Worm (Caenorhabditis elegans) whole organism, L4/young adult: Measurements from ENCODE around the gene fbxa-194.

ENCODE experiments used
- dao-5 ChIP-seq: sonication (generic microtip); optimal IDR thresholded peaks from 2 replicates; lab custom pipeline; 2016; ENCODE audit warnings: missing genotype, missing genetic modification characterization, moderate library complexity, missing compliant biosample characterization
- him-1 ChIP-seq: sonication (generic microtip); optimal IDR thresholded peaks from 2 replicates; lab custom pipeline; 2016; ENCODE audit warnings: missing genotype, missing genetic modification reagents, missing genetic modification characterization, missing compliant biosample characterization

- no peak for TF ChIP-seq him-1
- no peak for TF ChIP-seq dao-5 (tag; lab: Kevin White, UChicago)
Observed at ce11 chrV:19755260-19755659, 23.2 kb downstream of the fbxa-194 start, which contains the start of gene clec-50.
